Worm (Caenorhabditis elegans) whole organism, L1 larva: ENCODE results near the gene C47E8.11.

Experiments used
- aha-1 ChIP-seq: fragments of 150-350 bp; optimal IDR thresholded peaks from 2 replicates; lab custom pipeline; 2014; ENCODE audit warnings: missing biosample characterization, missing genetic modification characterization
- alr-1 ChIP-seq: fragments of 200-800 bp; sonication (Bioruptor generic); optimal IDR thresholded peaks from 2 replicates; lab custom pipeline; 2018; ENCODE audit warnings: borderline replicate concordance, mild to moderate bottlenecking, missing genetic modification characterization, missing compliant biosample characterization
- ama-1 ChIP-seq: fragments of 150-350 bp; optimal IDR thresholded peaks from 2 replicates; lab custom pipeline; 2014
- blmp-1 ChIP-seq: fragments of 150-350 bp; optimal IDR thresholded peaks from 2 replicates; lab custom pipeline; 2014; ENCODE audit warnings: missing biosample characterization, missing genetic modification characterization
- dpl-1 ChIP-seq, 3 experiments: fragments of 150-350 bp in 2 of 3; sonication (generic microtip) in 1 of 3; optimal IDR thresholded peaks; 2 replicates each; lab custom pipeline; 2014 to 2017; ENCODE audit warnings: missing biosample characterization in 3 of 3, missing genetic modification characterization in 3 of 3, missing genetic modification reagents in 3 of 3
- efl-1 ChIP-seq, 4 experiments: fragments of 150-350 bp; optimal IDR thresholded peaks in 3 of 4; peaks in 1 of 4; 1 replicate in 1 of 4; 2 replicates in 3 of 4; lab custom pipeline; 2014; ENCODE audit warnings: missing biosample characterization in 2 of 4, missing genetic modification characterization in 2 of 4, missing genetic modification reagents in 2 of 4
- egl-13 ChIP-seq: sonication (generic microtip); optimal IDR thresholded peaks from 2 replicates; lab custom pipeline; 2016; ENCODE audit warnings: missing genotype, missing genetic modification reagents, missing genetic modification characterization, missing compliant biosample characterization
- egl-27 ChIP-seq, 2 experiments: fragments of 150-350 bp in 1 of 2; sonication (generic microtip); optimal IDR thresholded peaks; 3 replicates each; lab custom pipeline; 2017 to 2018; ENCODE audit warnings: missing biosample characterization in 2 of 2, missing genetic modification characterization in 2 of 2, missing genetic modification reagents in 2 of 2
- elt-2 ChIP-seq: sonication (generic microtip); optimal IDR thresholded peaks from 2 replicates; lab custom pipeline; 2016; ENCODE audit warnings: missing genetic modification characterization, mild to moderate bottlenecking, inconsistent platforms, missing compliant biosample characterization, missing genetic modification reagents
- elt-3 ChIP-seq, 6 experiments: fragments of 150-350 bp in 1 of 6; sonication (generic microtip); optimal IDR thresholded peaks; 2 replicates each; lab custom pipeline; 2017 to 2018; ENCODE audit warnings: missing biosample characterization in 6 of 6, missing genetic modification characterization in 6 of 6, inconsistent platforms in 1 of 6
- ets-5 ChIP-seq: fragments of 200-800 bp; sonication (Bioruptor generic); IDR thresholded peaks from 2 replicates; pipeline ENCODE4 v1.3.6; 2022; ENCODE audit warnings: missing genetic modification characterization, missing compliant biosample characterization
- grh-1 ChIP-seq: fragments of 200-800 bp; sonication (Bioruptor generic); IDR thresholded peaks from 2 replicates; pipeline ENCODE4 v1.3.6; 2022; ENCODE audit warnings: missing genetic modification reagents, missing genetic modification characterization, missing compliant biosample characterization
- jun-1 ChIP-seq: fragments of 150-350 bp; optimal IDR thresholded peaks from 2 replicates; lab custom pipeline; 2014; ENCODE audit warnings: missing biosample characterization, missing genetic modification reagents, missing genetic modification characterization
- lin-35 ChIP-seq, 2 experiments: fragments of 150-350 bp; optimal IDR thresholded peaks; 2 replicates each; lab custom pipeline; 2014; ENCODE audit warnings: missing biosample characterization in 2 of 2, missing genetic modification characterization in 2 of 2, missing genetic modification reagents in 2 of 2
- lin-39 ChIP-seq: fragments of 150-350 bp; optimal IDR thresholded peaks from 2 replicates; lab custom pipeline; 2014; ENCODE audit warnings: missing biosample characterization, missing genetic modification reagents, missing genetic modification characterization
- lsy-2 ChIP-seq, 2 experiments: fragments of 150-350 bp; optimal IDR thresholded peaks; 2 replicates each; lab custom pipeline; 2014; ENCODE audit warnings: missing biosample characterization in 2 of 2, missing genetic modification characterization in 2 of 2
- mab-9 ChIP-seq: fragments of 200-800 bp; sonication (Bioruptor generic); IDR thresholded peaks from 2 replicates; pipeline ENCODE4 v1.3.6; 2022; ENCODE audit warnings: missing genetic modification reagents, missing genetic modification characterization, missing compliant biosample characterization
- mdl-1 ChIP-seq, 2 experiments: fragments of 150-350 bp; optimal IDR thresholded peaks; 2 replicates each; lab custom pipeline; 2014 to 2017; ENCODE audit warnings: missing biosample characterization in 2 of 2, missing genetic modification characterization in 2 of 2, inconsistent platforms in 1 of 2
- nhr-12 ChIP-seq: sonication (generic microtip); optimal IDR thresholded peaks from 2 replicates; lab custom pipeline; 2017; ENCODE audit warnings: missing biosample characterization, missing genetic modification characterization
- nhr-19 ChIP-seq: fragments of 200-800 bp; sonication (Bioruptor generic); conservative IDR thresholded peaks from 2 replicates; pipeline ENCODE4 v1.3.6; 2022; ENCODE audit warnings: missing genetic modification characterization, missing compliant biosample characterization
- nhr-20 ChIP-seq: sonication (generic microtip); optimal IDR thresholded peaks from 2 replicates; lab custom pipeline; 2016; ENCODE audit warnings: mild to moderate bottlenecking, missing genetic modification characterization, missing compliant biosample characterization
- nhr-71 ChIP-seq: sonication (generic microtip); optimal IDR thresholded peaks from 2 replicates; lab custom pipeline; 2016; ENCODE audit warnings: mild to moderate bottlenecking, missing genetic modification characterization, moderate library complexity, missing compliant biosample characterization
- nhr-77 ChIP-seq: fragments of 150-350 bp; optimal IDR thresholded peaks from 2 replicates; lab custom pipeline; 2014; ENCODE audit warnings: missing biosample characterization, missing genetic modification characterization
- nhr-85 ChIP-seq: sonication (generic microtip); peaks from one replicate; lab custom pipeline; 2016; ENCODE audit warnings: missing genetic modification characterization, inconsistent platforms, missing compliant biosample characterization
- pax-3 ChIP-seq: fragments of 200-800 bp; sonication (Bioruptor generic); optimal IDR thresholded peaks from 2 replicates; lab custom pipeline; 2018; ENCODE audit warnings: mild to moderate bottlenecking, missing genetic modification characterization, moderate library complexity, missing compliant biosample characterization
- skn-1 ChIP-seq: fragments of 150-350 bp; optimal IDR thresholded peaks from 2 replicates; lab custom pipeline; 2014; ENCODE audit warnings: missing biosample characterization, missing genetic modification characterization
- snu-23 ChIP-seq: sonication (generic microtip); optimal IDR thresholded peaks from 2 replicates; lab custom pipeline; 2016; ENCODE audit warnings: missing genetic modification characterization, missing compliant biosample characterization
- sptf-1 ChIP-seq: fragments of 150-350 bp; optimal IDR thresholded peaks from 2 replicates; lab custom pipeline; 2014; ENCODE audit warnings: missing biosample characterization, missing genetic modification characterization
- swsn-7 ChIP-seq: sonication (generic microtip); optimal IDR thresholded peaks from 2 replicates; lab custom pipeline; 2016; ENCODE audit warnings: missing genetic modification characterization, missing compliant biosample characterization
- unc-130 ChIP-seq: fragments of 150-350 bp; optimal IDR thresholded peaks from 2 replicates; lab custom pipeline; 2017; ENCODE audit warnings: missing biosample characterization, missing genetic modification characterization, inconsistent platforms
- unc-30 ChIP-seq: sonication (generic microtip); optimal IDR thresholded peaks from 2 replicates; lab custom pipeline; 2017; ENCODE audit warnings: missing biosample characterization, missing genetic modification characterization
- unc-98 ChIP-seq: fragments of 200-800 bp; sonication (Bioruptor generic); IDR thresholded peaks from 2 replicates; pipeline ENCODE4 v1.3.6; 2022; ENCODE audit warnings: missing genetic modification characterization, missing compliant biosample characterization
- zag-1 ChIP-seq: fragments of 150-350 bp; optimal IDR thresholded peaks from 2 replicates; lab custom pipeline; 2014; ENCODE audit warnings: missing biosample characterization, missing genetic modification characterization
- ztf-11 ChIP-seq, 2 experiments: sonication (generic microtip); optimal IDR thresholded peaks; 2 replicates each; lab custom pipeline; 2016 to 2017; ENCODE audit warnings: missing genetic modification characterization in 2 of 2, missing biosample characterization in 1 of 2, missing compliant biosample characterization in 1 of 2

The C47E8.11 gene

DNA sequence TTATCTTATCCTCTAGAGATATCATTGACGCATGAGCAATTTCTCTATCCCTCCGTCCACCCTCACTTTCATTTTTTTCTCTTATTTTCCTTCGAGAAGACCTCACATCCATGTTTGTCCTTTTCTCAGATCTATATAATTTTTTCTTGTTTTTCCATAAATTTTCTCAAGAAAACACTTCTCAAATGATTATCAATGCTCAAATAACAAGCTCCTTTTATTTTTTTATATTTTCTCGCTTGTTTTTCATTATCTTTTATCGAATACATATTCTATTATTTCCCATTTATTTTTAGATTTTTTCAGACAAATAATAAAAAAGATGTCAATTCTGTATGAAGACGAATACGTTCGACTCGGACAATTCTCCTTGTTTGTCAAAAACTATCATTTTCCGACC lies 34.6 kb downstream of the C47E8.11 start, which contains the start of gene R08A2.7:
Gene R08A2.7, plus strand, starts transcription at position 301 of the 400 bp plus-strand sequence.
- TF ChIP-seq nhr-85 (tag; lab: Kevin White, UChicago) (no peak), nhr-19 (GFP tag; lab: Robert Waterston, UW) (no peak), nhr-12 (no peak)

DNA sequence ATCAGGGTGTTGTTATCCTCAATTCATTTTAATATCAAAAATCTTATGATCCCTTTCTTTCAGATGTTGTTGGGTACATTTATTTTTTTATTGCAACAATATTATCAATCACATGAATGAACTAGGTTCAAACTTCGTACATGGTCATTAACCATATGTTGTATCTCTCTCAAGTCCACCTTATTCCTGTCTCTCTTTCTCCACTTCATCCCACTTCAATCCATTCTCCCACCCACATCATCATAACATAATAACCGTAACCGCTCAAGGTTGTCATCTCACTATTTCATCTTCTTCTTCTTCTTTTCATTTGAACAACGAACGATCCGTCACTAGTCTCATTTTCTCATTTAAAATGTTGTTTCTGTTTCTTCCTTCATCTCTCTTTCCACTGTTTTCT lies 37.0 kb downstream of the C47E8.11 start:
- TF ChIP-seq lsy-2 (tag; optimal IDR thresholded peaks at IDR 0.05; lab: Kevin White, UChicago) (peak in 1 of 2 experiments; percentile 8), blmp-1 (tag; lab: Kevin White, UChicago) (peak; percentile 70), elt-3 (tag; optimal IDR thresholded peaks at IDR 0.05; lab: Kevin White, UChicago) (peak in 2 of 6 experiments; percentile 4 to 28), nhr-20 (peak; percentile 52), ets-5 (GFP tag; lab: Robert Waterston, UW) (no peak), unc-98 (GFP tag; lab: Robert Waterston, UW) (no peak), nhr-71 (tag; lab: Kevin White, UChicago) (peak; percentile 29), zag-1 (no peak), unc-30 (tag; lab: Kevin White, UChicago) (no peak), nhr-77 (tag; lab: Kevin White, UChicago) (no peak), elt-2 (tag; lab: Kevin White, UChicago) (no peak), ztf-11 (tag; optimal IDR thresholded peaks at IDR 0.05; lab: Kevin White, UChicago) (no peak), lin-35 (GFP tag; optimal IDR thresholded peaks at IDR 0.05; lab: Kevin White, UChicago) (peak in 1 of 2 experiments; percentile 20), efl-1 (optimal IDR thresholded peaks at IDR 0.05; lab: Kevin White, UChicago) (no peak), efl-1 (GFP tag; optimal IDR thresholded peaks at IDR 0.05 in 1 of 2; lab: Kevin White, UChicago) (no peak), dpl-1 (GFP tag; optimal IDR thresholded peaks at IDR 0.05; lab: Kevin White, UChicago) (peak in 1 of 3 experiments; percentile 24), nhr-85 (tag; lab: Kevin White, UChicago) (peak; percentile 92), snu-23 (GFP tag; lab: Kevin White, UChicago) (peak; percentile 31), aha-1 (no peak)

DNA sequence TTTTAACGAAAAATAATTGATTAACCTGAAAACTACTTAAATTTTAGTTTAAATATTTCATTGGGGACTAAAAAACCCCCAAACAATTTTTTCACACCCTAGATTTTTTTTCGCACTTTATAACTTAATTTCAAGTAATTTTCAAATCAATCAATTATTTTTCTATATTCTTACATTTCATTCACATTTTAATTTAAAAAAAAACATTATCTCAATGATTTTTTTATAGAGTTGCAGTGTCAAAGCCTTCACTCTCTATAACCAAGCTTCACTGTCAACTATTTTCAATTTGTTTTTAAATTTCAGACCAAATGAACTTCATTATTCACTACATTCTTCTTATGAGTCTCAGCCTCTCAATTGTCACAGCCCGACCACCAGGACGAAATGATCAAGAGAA lies 38.2 kb downstream of the C47E8.11 start, which contains the start of gene Y50E8A.1:
Gene Y50E8A.1, plus strand, starts transcription at position 301 of the 400 bp plus-strand sequence.
- TF ChIP-seq mdl-1 (tag; optimal IDR thresholded peaks at IDR 0.05; lab: Kevin White, UChicago) (no peak), swsn-7 (tag; lab: Kevin White, UChicago) (no peak), unc-130 (no peak), egl-27 (tag; optimal IDR thresholded peaks at IDR 0.05; lab: Kevin White, UChicago) (no peak), lin-39 (tag; lab: Kevin White, UChicago) (no peak), ama-1 (lab: Kevin White, UChicago) (no peak), alr-1 (no peak), elt-3 (tag; optimal IDR thresholded peaks at IDR 0.05; lab: Kevin White, UChicago) (no peak), pax-3 (tag; lab: Kevin White, UChicago) (no peak), jun-1 (tag; lab: Kevin White, UChicago) (no peak), unc-30 (tag; lab: Kevin White, UChicago) (no peak), egl-13 (tag; lab: Kevin White, UChicago) (no peak), sptf-1 (no peak), skn-1 (tag; lab: Kevin White, UChicago) (no peak), dpl-1 (GFP tag; optimal IDR thresholded peaks at IDR 0.05; lab: Kevin White, UChicago) (no peak), nhr-19 (GFP tag; lab: Robert Waterston, UW) (no peak), grh-1 (GFP tag; lab: Robert Waterston, UW) (no peak)

DNA sequence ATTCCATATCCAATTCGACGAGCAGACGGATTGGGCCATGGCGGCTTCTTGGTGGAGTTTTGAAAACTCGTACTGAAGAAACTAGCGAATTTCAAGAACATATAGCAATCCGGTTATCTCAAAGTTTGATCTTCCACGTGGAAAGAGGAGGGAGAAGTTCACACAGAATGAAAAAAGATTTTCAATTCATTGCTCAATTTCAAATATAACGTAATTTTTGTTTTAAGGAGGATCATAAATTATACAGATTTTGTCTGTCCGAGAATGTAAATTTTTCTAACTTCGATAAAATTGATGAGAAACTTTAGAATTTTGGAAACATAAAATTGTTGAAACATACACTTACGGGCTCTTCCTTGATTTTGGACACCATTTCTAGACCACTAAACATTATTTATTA lies 40.3 kb downstream of the C47E8.11 start, which contains the start of gene Y50E8A.2:
Gene Y50E8A.2, minus strand, starts transcription at position 101 of the 400 bp plus-strand sequence.
- TF ChIP-seq mab-9 (GFP tag; lab: Robert Waterston, UW) (no peak), efl-1 (optimal IDR thresholded peaks at IDR 0.05; lab: Kevin White, UChicago) (no peak), efl-1 (GFP tag; optimal IDR thresholded peaks at IDR 0.05 in 1 of 2; lab: Kevin White, UChicago) (peak in 1 of 2 experiments; percentile 35)
